Worm (Caenorhabditis elegans): ENCODE results near the gene ins-16.

DNA sequence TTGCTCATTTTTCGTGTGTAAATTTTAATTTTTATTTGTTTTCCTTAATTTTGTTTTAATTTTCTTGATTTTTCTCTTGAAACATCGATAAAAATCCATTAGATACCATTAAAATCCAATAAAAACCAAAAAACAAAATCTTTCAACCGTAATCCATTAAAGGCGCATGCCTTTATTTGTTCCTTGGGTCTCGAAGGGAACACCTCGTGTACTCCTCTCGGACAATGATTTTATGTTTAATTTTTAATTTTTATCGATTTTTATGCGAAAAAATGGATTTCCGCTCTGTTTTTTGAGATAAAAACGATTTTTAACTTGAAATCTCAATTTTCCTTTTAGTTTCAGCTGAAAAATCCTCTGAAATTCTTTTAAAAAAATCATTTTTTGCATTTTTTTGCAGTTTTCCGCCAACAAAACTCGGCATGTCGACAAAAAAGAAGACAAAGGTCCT, 41.2 kb upstream of the ins-16 start, which contains the start of gene ppk-2:
- no peak for TF ChIP-seq elt-3 (tag; optimal IDR thresholded peaks at IDR 0.05)
- TF ChIP-seq snpc-4 (tag; optimal IDR thresholded peaks at IDR 0.05) = no peak
- no peak for TF ChIP-seq nhr-76 (tag; optimal IDR thresholded peaks at IDR 0.05)
- TF ChIP-seq ces-1 (GFP tag; optimal IDR thresholded peaks at IDR 0.05) = no peak
- TF ChIP-seq ztf-11 (tag; optimal IDR thresholded peaks at IDR 0.05) = no peak
- no peak for TF ChIP-seq lin-13 (tag; optimal IDR thresholded peaks at IDR 0.05)
- no peak for TF ChIP-seq cnd-1 (tag; optimal IDR thresholded peaks at IDR 0.05)

Data from whole organism, mixed stage, embryonic.